Fruit fly (Drosophila melanogaster): ENCODE measurements around the gene aspr.
"Not testable (repeated sequence)": the region's sequence is repeated elsewhere in the genome, so short reads cannot be mapped to it uniquely, and the experiment has no call there.

The aspr gene

DNA sequence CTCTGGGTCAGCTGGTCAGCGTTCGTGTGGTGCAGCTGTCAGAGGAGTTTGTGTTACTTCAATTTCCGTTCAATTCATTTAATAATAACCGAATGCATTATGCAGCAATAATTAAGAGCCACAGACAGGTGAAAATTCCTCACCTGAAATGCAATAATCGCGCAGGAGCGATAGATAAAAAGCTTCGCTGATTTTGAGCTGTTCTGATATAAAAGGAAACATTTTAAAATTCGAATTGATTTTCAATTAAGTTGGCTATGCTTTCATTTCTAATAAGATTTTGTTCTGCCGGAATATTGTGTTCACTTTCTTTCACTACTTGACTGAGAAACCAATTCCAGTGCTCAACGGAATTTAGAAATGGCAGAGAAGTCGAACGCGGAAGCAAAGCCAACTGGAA is 8.4 kb upstream of the aspr start, which contains the start of gene CG42583:
TSS of gene CG42583 (plus strand) at position 301 of the 400 bp plus-strand sequence.
- TF ChIP-seq Sox14 (GFP tag; optimal IDR thresholded peaks at IDR 0.05) (no peak), Ets96B (tag; optimal IDR thresholded peaks at IDR 0.05) (no peak), CG9139 (GFP tag; optimal IDR thresholded peaks at IDR 0.05) (no peak), CG4318 (GFP tag; optimal IDR thresholded peaks at IDR 0.05) (no peak), fd59A (GFP tag; optimal IDR thresholded peaks at IDR 0.05) (no peak), cyc (GFP tag; optimal IDR thresholded peaks at IDR 0.05) (no peak), Sox102F (GFP tag; optimal IDR thresholded peaks at IDR 0.05) (no peak), dac (GFP tag; optimal IDR thresholded peaks at IDR 0.05) (no peak), Eip93F (GFP tag; optimal IDR thresholded peaks at IDR 0.05) (no peak), CG15336 (GFP tag; IDR thresholded peaks at IDR 0.05) (no peak), net (GFP tag; optimal IDR thresholded peaks at IDR 0.05) (no peak), Ets21C (GFP tag; optimal IDR thresholded peaks at IDR 0.05) (no peak), CG11902 (GFP tag; optimal IDR thresholded peaks at IDR 0.05) (no peak)

DNA sequence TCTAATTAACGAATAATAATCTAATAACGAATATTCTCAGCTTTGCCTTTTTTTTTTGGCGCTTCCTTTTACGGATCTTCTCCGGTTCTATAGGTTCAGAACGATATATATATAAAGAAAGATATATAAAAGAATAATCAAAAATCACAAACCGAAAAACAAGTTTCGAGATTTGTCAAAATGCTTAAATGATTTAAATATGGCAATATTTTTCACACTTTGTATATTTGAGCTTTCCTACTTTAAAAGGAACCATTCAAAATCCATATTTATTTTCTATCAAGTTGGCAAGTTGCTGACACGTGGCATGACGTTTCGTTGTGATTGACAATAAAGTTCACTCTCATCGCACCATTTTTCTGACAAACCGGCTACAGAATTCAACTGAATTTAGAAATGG is 7.2 kb upstream of the aspr start, which contains the start of gene CG34332:
TSS of gene CG34332 (plus strand) at position 301 of the 400 bp plus-strand sequence.
- TF ChIP-seq Hr4 (GFP tag; optimal IDR thresholded peaks at IDR 0.05) (no peak), CG4318 (GFP tag; optimal IDR thresholded peaks at IDR 0.05) (no peak), Ets21C (GFP tag; optimal IDR thresholded peaks at IDR 0.05) (no peak), CG3032 (tag; optimal IDR thresholded peaks at IDR 0.05) (no peak), CG6276 (GFP tag; optimal IDR thresholded peaks at IDR 0.05) (no peak), fd85E (GFP tag; optimal IDR thresholded peaks at IDR 0.05) (no peak), Eip75B (GFP tag; optimal IDR thresholded peaks at IDR 0.05) (no peak), vri (GFP tag; optimal IDR thresholded peaks at IDR 0.05) (no peak), CG9139 (GFP tag; optimal IDR thresholded peaks at IDR 0.05) (no peak), Eip93F (GFP tag; optimal IDR thresholded peaks at IDR 0.05) (no peak), CG32006 (GFP tag; optimal IDR thresholded peaks at IDR 0.05) (no peak), CG8119 (GFP tag; IDR thresholded peaks at IDR 0.05) (no peak), cyc (GFP tag; optimal IDR thresholded peaks at IDR 0.05) (no peak), Gug (GFP tag; IDR thresholded peaks at IDR 0.05) (no peak), CG6854 (GFP tag; optimal IDR thresholded peaks at IDR 0.05) (no peak), OdsH (GFP tag; optimal IDR thresholded peaks at IDR 0.05) (no peak), achi (GFP tag; optimal IDR thresholded peaks at IDR 0.05) (no peak), acj6 (GFP tag; optimal IDR thresholded peaks at IDR 0.05) (no peak), salr (GFP tag; optimal IDR thresholded peaks at IDR 0.05) (no peak)

DNA sequence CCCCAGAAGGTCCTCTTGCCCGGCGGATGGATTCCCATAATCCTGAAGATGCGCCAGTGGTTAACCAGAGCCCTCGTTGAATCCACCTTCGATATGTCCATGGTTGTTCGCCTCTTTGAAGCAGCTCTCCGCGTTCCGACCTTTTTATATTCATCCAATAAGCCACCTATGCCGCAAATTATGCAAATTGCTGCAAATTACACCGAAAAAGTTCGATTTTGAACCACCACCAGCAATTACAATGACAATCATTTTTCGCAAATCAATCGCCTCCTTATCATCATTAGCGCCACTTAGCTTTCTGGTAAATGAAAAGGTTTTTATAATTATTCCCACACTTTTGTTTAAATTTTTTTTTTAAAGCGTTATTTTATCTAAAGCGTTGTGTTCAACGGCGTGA is 4.8 kb upstream of the aspr start, which contains the start of gene Or19a:
TSS of gene Or19a (minus strand) at position 101 of the 400 bp plus-strand sequence.
- TF ChIP-seq CG6854, achi, Lpt (GFP tag; optimal IDR thresholded peaks at IDR 0.05): not testable (repeated sequence)

DNA sequence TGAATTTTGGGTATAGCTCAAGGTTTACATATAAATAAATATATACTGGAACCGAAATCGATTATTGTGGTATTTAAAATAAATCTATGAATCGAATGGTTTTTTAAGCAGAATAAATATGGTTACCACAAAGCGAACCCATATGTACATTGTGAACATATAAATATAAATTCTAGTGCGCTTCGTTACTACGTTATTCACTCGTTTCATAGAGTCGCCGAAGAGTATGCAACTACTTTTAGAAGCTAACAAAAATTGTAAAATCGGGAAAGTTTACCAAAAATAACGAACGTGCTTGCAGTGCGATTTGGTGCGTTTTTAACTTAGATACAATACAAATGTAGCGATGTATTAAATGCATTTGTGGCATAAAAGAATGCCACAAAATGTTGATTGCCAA is 8.0 kb downstream of the aspr start:
- no peak for TF ChIP-seq pdm3 (GFP tag; optimal IDR thresholded peaks at IDR 0.05)
- no peak for TF ChIP-seq esn (GFP tag; optimal IDR thresholded peaks at IDR 0.05)
- no peak for TF ChIP-seq Smox (GFP tag; optimal IDR thresholded peaks at IDR 0.05)
- TF ChIP-seq Sox102F (GFP tag; optimal IDR thresholded peaks at IDR 0.05) = no peak
- no peak for TF ChIP-seq CG10631 (GFP tag; optimal IDR thresholded peaks at IDR 0.05)
- no peak for TF ChIP-seq acj6 (GFP tag; optimal IDR thresholded peaks at IDR 0.05)
- TF ChIP-seq Hr4 (GFP tag; optimal IDR thresholded peaks at IDR 0.05) = no peak
- TF ChIP-seq topi (GFP tag; optimal IDR thresholded peaks at IDR 0.05) = no peak
- no peak for TF ChIP-seq Met (GFP tag; optimal IDR thresholded peaks at IDR 0.05)
- no peak for TF ChIP-seq Ets96B (tag; optimal IDR thresholded peaks at IDR 0.05)
- TF ChIP-seq Lpt (GFP tag; optimal IDR thresholded peaks at IDR 0.05) = no peak
- no peak for TF ChIP-seq CG11762 (GFP tag; optimal IDR thresholded peaks at IDR 0.05; ENCODE audit: insufficient read depth)
- TF ChIP-seq spab (GFP tag; optimal IDR thresholded peaks at IDR 0.05) = no peak
- no peak for TF ChIP-seq CG32006 (GFP tag; optimal IDR thresholded peaks at IDR 0.05)
- no peak for TF ChIP-seq eg (GFP tag; IDR thresholded peaks at IDR 0.05)
